Worm (Caenorhabditis elegans): Measurements from ENCODE around the gene serp-1.1.

serp-1.1 gene

ce11 chrX:15851013-15851412, 9.6 kb downstream of the serp-1.1 start:
- TF ChIP-seq unc-62 (GFP tag; optimal IDR thresholded peaks at IDR 0.05) (no peak), elt-1 (tag; optimal IDR thresholded peaks at IDR 0.05; ENCODE audit: borderline replicate concordance, insufficient read depth) (no peak)

ce11 chrX:15856853-15857252, 15.5 kb downstream of the serp-1.1 start, which contains the start of gene F53H4.2:
F53H4.2 (plus strand) TSS chrX:15857153.
- no peak for TF ChIP-seq unc-39 (tag; optimal IDR thresholded peaks at IDR 0.05)
- TF ChIP-seq tbx-8 (GFP tag; optimal IDR thresholded peaks at IDR 0.05): no peak
- no peak for TF ChIP-seq M03D4.4 (tag; optimal IDR thresholded peaks at IDR 0.05)
- no peak for TF ChIP-seq nhr-237 (tag; optimal IDR thresholded peaks at IDR 0.05)
- no peak for TF ChIP-seq ces-1 (GFP tag; optimal IDR thresholded peaks at IDR 0.05)
- TF ChIP-seq nhr-2 (tag; optimal IDR thresholded peaks at IDR 0.05): no peak
- no peak for TF ChIP-seq flh-1 (GFP tag; optimal IDR thresholded peaks at IDR 0.05)
- TF ChIP-seq ceh-43 (GFP tag; optimal IDR thresholded peaks at IDR 0.05): no peak
- TF ChIP-seq sem-2 (GFP tag; optimal IDR thresholded peaks at IDR 0.05): no peak
- no peak for TF ChIP-seq unc-62 (GFP tag; optimal IDR thresholded peaks at IDR 0.05)
- TF ChIP-seq cnd-1 (tag; optimal IDR thresholded peaks at IDR 0.05): no peak
- TF ChIP-seq pha-4 (tag; optimal IDR thresholded peaks at IDR 0.05): no peak
- no peak for TF ChIP-seq nhr-28 (tag; optimal IDR thresholded peaks at IDR 0.05)
- no peak for TF ChIP-seq hlh-1 (tag; optimal IDR thresholded peaks at IDR 0.05)
- TF ChIP-seq unc-120 (tag; optimal IDR thresholded peaks at IDR 0.05; ENCODE audit: poor library complexity, severe bottlenecking): no peak
- TF ChIP-seq elt-1 (tag; optimal IDR thresholded peaks at IDR 0.05; ENCODE audit: borderline replicate concordance, insufficient read depth): no peak

ce11 chrX:15860556-15861008, 19.2 kb downstream of the serp-1.1 start, which contains the start of gene F53H4.6:
F53H4.6 (minus strand) TSS chrX:15860606.
- TF ChIP-seq lsy-2 (tag; optimal IDR thresholded peaks at IDR 0.05) (peak; percentile 9), hlh-1 (tag; optimal IDR thresholded peaks at IDR 0.05) (no peak), mls-2 (tag; optimal IDR thresholded peaks at IDR 0.05) (peak; percentile 30), flh-1 (GFP tag; optimal IDR thresholded peaks at IDR 0.05) (no peak)

- TF ChIP-seq sptf-1 (tag; optimal IDR thresholded peaks at IDR 0.05): peak; percentile 11
- TF ChIP-seq cnd-1 (tag; optimal IDR thresholded peaks at IDR 0.05): no peak
- TF ChIP-seq hlh-1 (tag; optimal IDR thresholded peaks at IDR 0.05): no peak
- TF ChIP-seq ceh-43 (GFP tag; optimal IDR thresholded peaks at IDR 0.05): no peak
- no peak for TF ChIP-seq nhr-28 (tag; optimal IDR thresholded peaks at IDR 0.05)
- no peak for TF ChIP-seq nhr-76 (tag; optimal IDR thresholded peaks at IDR 0.05)
- TF ChIP-seq nhr-237 (tag; optimal IDR thresholded peaks at IDR 0.05): no peak
- TF ChIP-seq lin-13 (tag; optimal IDR thresholded peaks at IDR 0.05): peak; percentile 37
- peak; percentile 16 for TF ChIP-seq lsy-2 (tag; optimal IDR thresholded peaks at IDR 0.05)
- TF ChIP-seq lin-32 (GFP tag; optimal IDR thresholded peaks at IDR 0.05): no peak
- TF ChIP-seq zip-8 (tag; optimal IDR thresholded peaks at IDR 0.05): no peak
- no peak for TF ChIP-seq flh-1 (GFP tag; optimal IDR thresholded peaks at IDR 0.05)
- TF ChIP-seq mls-2 (tag; optimal IDR thresholded peaks at IDR 0.05): no peak
- peak; percentile 84 for TF ChIP-seq mep-1 (tag; optimal IDR thresholded peaks at IDR 0.05)
These were observed 24.6 kb downstream of the serp-1.1 start, which contains the start of the genes csb-1 and F53H4.4 for ce11 chrX:15865868-15866555. csb-1 (minus strand) TSS chrX:15865918. F53H4.4 (plus strand) TSS chrX:15866387.

DNA sequence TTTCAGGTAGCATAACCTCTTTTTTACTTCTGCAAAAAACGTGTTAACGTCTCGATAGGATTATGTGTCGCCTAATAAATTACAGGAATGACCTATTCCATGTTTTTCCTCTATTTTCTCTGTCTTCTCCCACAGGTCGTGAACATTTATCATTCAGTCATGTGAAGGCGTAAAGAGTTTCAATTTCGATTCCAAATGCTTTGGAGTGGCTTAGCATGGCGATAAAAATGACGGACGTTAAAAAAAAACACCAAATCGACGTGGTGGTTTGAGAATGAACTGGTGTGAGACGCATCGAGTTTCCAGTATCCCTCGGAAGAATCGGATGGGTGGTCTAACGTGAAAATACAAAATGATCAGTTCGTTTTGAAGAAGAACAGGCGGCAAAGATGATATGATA, 28.2 kb downstream of the serp-1.1 start:
- TF ChIP-seq sptf-1 (tag; optimal IDR thresholded peaks at IDR 0.05): no peak
- TF ChIP-seq mab-5 (tag; optimal IDR thresholded peaks at IDR 0.05): no peak
- TF ChIP-seq ces-1 (GFP tag; optimal IDR thresholded peaks at IDR 0.05): no peak
- no peak for TF ChIP-seq hlh-1 (tag; optimal IDR thresholded peaks at IDR 0.05)
- no peak for TF ChIP-seq unc-39 (tag; optimal IDR thresholded peaks at IDR 0.05)
- TF ChIP-seq mls-2 (tag; optimal IDR thresholded peaks at IDR 0.05): no peak
- no peak for TF ChIP-seq nhr-76 (tag; optimal IDR thresholded peaks at IDR 0.05)
- no peak for TF ChIP-seq ztf-11 (tag; optimal IDR thresholded peaks at IDR 0.05)
- TF ChIP-seq snpc-4 (tag; optimal IDR thresholded peaks at IDR 0.05): no peak

- TF ChIP-seq sptf-1 (tag; optimal IDR thresholded peaks at IDR 0.05) (peak; percentile 60), sem-2 (GFP tag; optimal IDR thresholded peaks at IDR 0.05) (no peak), nhr-76 (tag; optimal IDR thresholded peaks at IDR 0.05) (no peak), mls-2 (tag; optimal IDR thresholded peaks at IDR 0.05) (peak; percentile 46), ceh-39 (tag; optimal IDR thresholded peaks at IDR 0.05) (no peak), elt-1 (tag; optimal IDR thresholded peaks at IDR 0.05; ENCODE audit: borderline replicate concordance, insufficient read depth) (no peak), unc-39 (tag; optimal IDR thresholded peaks at IDR 0.05) (no peak), ceh-43 (GFP tag; optimal IDR thresholded peaks at IDR 0.05) (no peak), pha-4 (tag; optimal IDR thresholded peaks at IDR 0.05) (no peak), nhr-28 (tag; optimal IDR thresholded peaks at IDR 0.05) (no peak), unc-120 (tag; optimal IDR thresholded peaks at IDR 0.05; ENCODE audit: poor library complexity, severe bottlenecking) (no peak), ces-1 (GFP tag; optimal IDR thresholded peaks at IDR 0.05) (no peak), M03D4.4 (tag; optimal IDR thresholded peaks at IDR 0.05) (peak; percentile 42), mep-1 (tag; optimal IDR thresholded peaks at IDR 0.05) (no peak), bed-3 (GFP tag; optimal IDR thresholded peaks at IDR 0.05) (no peak), lsy-2 (tag; optimal IDR thresholded peaks at IDR 0.05) (no peak), zip-8 (tag; optimal IDR thresholded peaks at IDR 0.05) (no peak), flh-1 (GFP tag; optimal IDR thresholded peaks at IDR 0.05) (no peak), hlh-1 (tag; optimal IDR thresholded peaks at IDR 0.05) (no peak), elt-3 (tag; optimal IDR thresholded peaks at IDR 0.05) (no peak), nhr-12 (tag; optimal IDR thresholded peaks at IDR 0.05) (no peak), lin-13 (tag; optimal IDR thresholded peaks at IDR 0.05) (no peak), nhr-237 (tag; optimal IDR thresholded peaks at IDR 0.05) (no peak), drap-1 (GFP tag; optimal IDR thresholded peaks at IDR 0.05) (no peak), cnd-1 (tag; optimal IDR thresholded peaks at IDR 0.05) (peak; percentile 59), ztf-11 (tag; optimal IDR thresholded peaks at IDR 0.05) (no peak), unc-62 (GFP tag; optimal IDR thresholded peaks at IDR 0.05) (no peak), ham-2 (GFP tag; optimal IDR thresholded peaks at IDR 0.05) (peak; percentile 53), nhr-2 (tag; optimal IDR thresholded peaks at IDR 0.05) (no peak), tbx-8 (GFP tag; optimal IDR thresholded peaks at IDR 0.05) (no peak)
These were observed 35.6 kb downstream of the serp-1.1 start for ce11 chrX:15876936-15877335.

Measured in whole organism, mixed stage, embryonic.